Fruit fly (Drosophila melanogaster) whole organism, adult: ENCODE results near the gene Sam-S.

Experiments used
- CG5204 ChIP-seq: fragments of 200-800 bp; sonication (Bioruptor generic); optimal IDR thresholded peaks from 2 replicates; lab custom pipeline; 2016; ENCODE audit warnings: missing biosample characterization, missing genetic modification characterization
- Clk ChIP-seq: fragments of 200-800 bp; sonication (Bioruptor generic); optimal IDR thresholded peaks from 2 replicates; lab custom pipeline; 2017; ENCODE audit warnings: missing biosample characterization, missing genetic modification characterization

- TF ChIP-seq Clk (no peak), CG5204 (GFP tag; lab: Kevin White, UChicago) (no peak)
Measured at dm6 chr2L:82080-82479, 24.6 kb upstream of the Sam-S start.
